Fruit fly (Drosophila melanogaster) whole organism, embryonic: Measurements from ENCODE around the gene CG33124.
A peak's percentile ranks its signal among the peaks of the same experiment; 100 is the strongest.

ENCODE experiments used
- Atf-2 ChIP-seq: fragments of 200-800 bp; sonication (Bioruptor generic); optimal IDR thresholded peaks from 2 replicates; lab custom pipeline; 2016; ENCODE audit warnings: missing biosample characterization, missing genetic modification characterization
- CG10431 ChIP-seq: fragments of 200-800 bp; sonication (Bioruptor generic); optimal IDR thresholded peaks from 3 replicates; lab custom pipeline; 2018; ENCODE audit warnings: missing biosample characterization, mild to moderate bottlenecking, missing genetic modification characterization
- CG10543 ChIP-seq: fragments of 200-800 bp; sonication (Bioruptor generic); optimal IDR thresholded peaks from 3 replicates; lab custom pipeline; 2017; ENCODE audit warnings: missing biosample characterization, mild to moderate bottlenecking, missing genetic modification characterization, moderate library complexity
- CG11398 ChIP-seq: fragments of 200-800 bp; sonication (Bioruptor generic); optimal IDR thresholded peaks from 2 replicates; lab custom pipeline; 2016; ENCODE audit warnings: missing biosample characterization, missing genetic modification characterization
- CG11695 ChIP-seq: fragments of 200-800 bp; sonication (Bioruptor generic); IDR thresholded peaks from 3 replicates; pipeline ENCODE4 v1.3.6; 2022; ENCODE audit warnings: missing biosample characterization, missing genetic modification characterization
- CG13296 ChIP-seq: fragments of 200-800 bp; sonication (Bioruptor generic); optimal IDR thresholded peaks from 3 replicates; lab custom pipeline; 2018; ENCODE audit warnings: missing biosample characterization, mild to moderate bottlenecking, missing genetic modification characterization
- CG14050 ChIP-seq: fragments of 200-800 bp; sonication (Bioruptor generic); IDR thresholded peaks from 3 replicates; pipeline ENCODE4 v1.3.6; 2022; ENCODE audit warnings: missing biosample characterization, missing genetic modification characterization
- CG15011 ChIP-seq: fragments of 200-800 bp; sonication (Bioruptor generic); optimal IDR thresholded peaks from 3 replicates; lab custom pipeline; 2018; ENCODE audit warnings: missing biosample characterization, mild to moderate bottlenecking, missing genetic modification characterization
- CG17186 ChIP-seq: fragments of 200-800 bp; sonication (Bioruptor generic); optimal IDR thresholded peaks from 3 replicates; lab custom pipeline; 2017; ENCODE audit warnings: missing biosample characterization, missing genetic modification reagents, missing genetic modification characterization
- CG17361 ChIP-seq: fragments of 200-800 bp; sonication (Bioruptor generic); IDR thresholded peaks from 3 replicates; pipeline ENCODE4 v1.3.6; 2022; ENCODE audit warnings: missing biosample characterization, missing genetic modification characterization
- CG1792 ChIP-seq: fragments of 200-800 bp; sonication (Bioruptor generic); optimal IDR thresholded peaks from 2 replicates; lab custom pipeline; 2016; ENCODE audit warnings: missing biosample characterization, missing genetic modification characterization
- CG18476 ChIP-seq: fragments of 200-800 bp; sonication (Bioruptor generic); optimal IDR thresholded peaks from 2 replicates; lab custom pipeline; 2016; ENCODE audit warnings: missing biosample characterization, mild to moderate bottlenecking, missing genetic modification characterization
- CG2116 ChIP-seq: fragments of 200-800 bp; sonication (Bioruptor generic); optimal IDR thresholded peaks from 3 replicates; lab custom pipeline; 2018; ENCODE audit warnings: missing biosample characterization, mild to moderate bottlenecking, missing genetic modification characterization
- CG2199 ChIP-seq: fragments of 200-800 bp; sonication (Bioruptor generic); IDR thresholded peaks from 3 replicates; pipeline ENCODE4 v1.3.6; 2022; ENCODE audit warnings: missing biosample characterization, missing genetic modification characterization
- CG3065 ChIP-seq: fragments of 200-800 bp; sonication (Bioruptor generic); optimal IDR thresholded peaks from 2 replicates; lab custom pipeline; 2016; ENCODE audit warnings: missing biosample characterization, missing genetic modification characterization
- CG31388 ChIP-seq: fragments of 200-800 bp; sonication (Bioruptor generic); optimal IDR thresholded peaks from 2 replicates; lab custom pipeline; 2016; ENCODE audit warnings: missing biosample characterization, missing genetic modification characterization
- CG34224 ChIP-seq: fragments of 200-800 bp; sonication (Bioruptor generic); IDR thresholded peaks from 3 replicates; pipeline ENCODE4 v1.3.6; 2022; ENCODE audit warnings: missing biosample characterization, missing genetic modification characterization; ENCODE audit not compliant: partially characterized antibody
- CG4820 ChIP-seq: fragments of 200-800 bp; sonication (Bioruptor generic); optimal IDR thresholded peaks from 3 replicates; lab custom pipeline; 2016; ENCODE audit warnings: missing biosample characterization, missing genetic modification characterization
- CG6791 ChIP-seq: fragments of 200-800 bp; sonication (Bioruptor generic); IDR thresholded peaks from 3 replicates; pipeline ENCODE4 v1.3.6; 2022; ENCODE audit warnings: missing biosample characterization, missing genetic modification characterization; ENCODE audit not compliant: partially characterized antibody
- CG6854 ChIP-seq: fragments of 200-800 bp; sonication (Bioruptor generic); optimal IDR thresholded peaks from 3 replicates; lab custom pipeline; 2017; ENCODE audit warnings: missing biosample characterization, mild to moderate bottlenecking, missing genetic modification characterization
- Dad ChIP-seq: fragments of 200-800 bp; sonication (Bioruptor generic); optimal IDR thresholded peaks from 3 replicates; lab custom pipeline; 2016; ENCODE audit warnings: missing biosample characterization, missing genetic modification characterization
- Dp ChIP-seq: fragments of 200-800 bp; sonication (Bioruptor generic); optimal IDR thresholded peaks from 2 replicates; lab custom pipeline; 2018; ENCODE audit warnings: missing biosample characterization, mild to moderate bottlenecking, missing genetic modification characterization, moderate library complexity
- H2.0 ChIP-seq: fragments of 200-800 bp; sonication (Bioruptor generic); IDR thresholded peaks from 2 replicates; pipeline ENCODE4 v1.3.6; 2022; ENCODE audit warnings: missing biosample characterization, missing genetic modification characterization
- Hey ChIP-seq: fragments of 200-800 bp; sonication (Bioruptor generic); optimal IDR thresholded peaks from 3 replicates; lab custom pipeline; 2018; ENCODE audit warnings: missing biosample characterization, mild to moderate bottlenecking, missing genetic modification characterization
- Hr39 ChIP-seq: fragments of >200 bp; optimal IDR thresholded peaks from 2 replicates; lab custom pipeline; 2017
- Mrtf ChIP-seq: fragments of 200-800 bp; sonication (Bioruptor generic); IDR thresholded peaks from 3 replicates; pipeline ENCODE4 v1.3.6; 2022; ENCODE audit warnings: missing biosample characterization, missing genetic modification characterization
- Myb ChIP-seq: fragments of 200-800 bp; sonication (Bioruptor generic); optimal IDR thresholded peaks from 2 replicates; lab custom pipeline; 2016; ENCODE audit warnings: missing biosample characterization, missing genetic modification characterization
- Nf-YA ChIP-seq: fragments of 200-800 bp; sonication (Bioruptor generic); IDR thresholded peaks from 2 replicates; pipeline ENCODE4 v1.3.6; 2022; ENCODE audit warnings: missing biosample characterization, missing genetic modification characterization
- Stat92E ChIP-seq, 3 experiments: fragments of >200 bp in 2 of 3; fragments of 200-800 bp in 1 of 3; sonication (Bioruptor generic) in 1 of 3; optimal IDR thresholded peaks; 2 replicates each; lab custom pipeline; 2017 to 2019; ENCODE audit warnings: missing biosample characterization in 3 of 3, missing genetic modification characterization in 3 of 3, mild to moderate bottlenecking in 1 of 3, moderate library complexity in 1 of 3
- Trl ChIP-seq, 3 experiments: fragments of >200 bp in 2 of 3; fragments of 200-800 bp in 1 of 3; sonication (Bioruptor generic) in 1 of 3; optimal IDR thresholded peaks; 2 replicates in 1 of 3; 3 replicates in 2 of 3; lab custom pipeline; 2016 to 2017; ENCODE audit warnings: missing biosample characterization in 1 of 3, missing genetic modification characterization in 1 of 3
- Xbp1 ChIP-seq: fragments of 200-800 bp; sonication (Bioruptor generic); optimal IDR thresholded peaks from 3 replicates; lab custom pipeline; 2016; ENCODE audit warnings: missing biosample characterization, mild to moderate bottlenecking, missing genetic modification characterization
- abd-A ChIP-seq: fragments of 200-800 bp; sonication (Bioruptor generic); optimal IDR thresholded peaks from 3 replicates; lab custom pipeline; 2019; ENCODE audit warnings: missing biosample characterization, mild to moderate bottlenecking, missing genetic modification characterization, moderate library complexity
- crc ChIP-seq: fragments of 200-800 bp; sonication (Bioruptor generic); optimal IDR thresholded peaks from 2 replicates; lab custom pipeline; 2016; ENCODE audit warnings: missing biosample characterization, missing genetic modification characterization
- ewg ChIP-seq: fragments of 200-800 bp; sonication (Bioruptor generic); optimal IDR thresholded peaks from 3 replicates; lab custom pipeline; 2017; ENCODE audit warnings: mild to moderate bottlenecking, missing biosample characterization, missing genetic modification reagents, missing genetic modification characterization
- gcm2 ChIP-seq: fragments of 200-800 bp; sonication (Bioruptor generic); optimal IDR thresholded peaks from 2 replicates; lab custom pipeline; 2016; ENCODE audit warnings: missing biosample characterization, missing genetic modification characterization
- h ChIP-seq: fragments of >200 bp; optimal IDR thresholded peaks from 2 replicates; lab custom pipeline; 2017
- inv ChIP-seq: fragments of 200-800 bp; sonication (Bioruptor generic); IDR thresholded peaks from 2 replicates; pipeline ENCODE4 v1.3.6; 2022; ENCODE audit warnings: missing biosample characterization, missing genetic modification characterization; ENCODE audit not compliant: partially characterized antibody
- jing ChIP-seq: fragments of 200-800 bp; sonication (Bioruptor generic); optimal IDR thresholded peaks from 2 replicates; lab custom pipeline; 2018; ENCODE audit warnings: missing biosample characterization, mild to moderate bottlenecking, missing genetic modification characterization
- kay ChIP-seq: fragments of 200-800 bp; sonication (Bioruptor generic); optimal IDR thresholded peaks from 2 replicates; lab custom pipeline; 2016; ENCODE audit warnings: missing biosample characterization, missing genetic modification characterization
- kni ChIP-seq: fragments of 200-800 bp; sonication (Bioruptor generic); optimal IDR thresholded peaks from 3 replicates; lab custom pipeline; 2017; ENCODE audit warnings: mild to moderate bottlenecking, missing biosample characterization, missing genetic modification reagents, missing genetic modification characterization
- maf-S ChIP-seq: fragments of 200-800 bp; sonication (Bioruptor generic); optimal IDR thresholded peaks from 2 replicates; lab custom pipeline; 2016; ENCODE audit warnings: missing biosample characterization, missing genetic modification characterization
- mirr ChIP-seq: fragments of 200-800 bp; sonication (Bioruptor generic); optimal IDR thresholded peaks from 3 replicates; lab custom pipeline; 2018; ENCODE audit warnings: missing biosample characterization, mild to moderate bottlenecking, missing genetic modification characterization
- prd ChIP-seq, 3 experiments: fragments of >200 bp in 2 of 3; fragments of 200-800 bp in 1 of 3; sonication (Bioruptor generic) in 1 of 3; optimal IDR thresholded peaks in 2 of 3; IDR thresholded peaks in 1 of 3; 2 replicates in 2 of 3; 3 replicates in 1 of 3; pipeline versions ENCODE4 v1.3.6 to Lab custom; 2017 to 2022; ENCODE audit warnings: missing biosample characterization in 1 of 3, missing genetic modification characterization in 1 of 3
- ranshi ChIP-seq: fragments of 200-800 bp; sonication (Bioruptor generic); IDR thresholded peaks from 2 replicates; pipeline ENCODE4 v1.3.6; 2022; ENCODE audit warnings: missing biosample characterization, missing genetic modification characterization
- rib ChIP-seq: fragments of 200-800 bp; sonication (Bioruptor generic); IDR thresholded peaks from 2 replicates; pipeline ENCODE4 v1.3.6; 2022; ENCODE audit warnings: missing biosample characterization, missing genetic modification characterization
- ro ChIP-seq: fragments of 200-800 bp; sonication (Bioruptor generic); IDR thresholded peaks from 2 replicates; pipeline ENCODE4 v1.3.6; 2022; ENCODE audit warnings: missing biosample characterization, missing genetic modification characterization
- run ChIP-seq: fragments of 200-800 bp; sonication (Bioruptor generic); optimal IDR thresholded peaks from 3 replicates; lab custom pipeline; 2018; ENCODE audit warnings: missing biosample characterization, mild to moderate bottlenecking, missing genetic modification characterization
- tx ChIP-seq: fragments of 200-800 bp; sonication (Bioruptor generic); optimal IDR thresholded peaks from 2 replicates; lab custom pipeline; 2016; ENCODE audit warnings: missing biosample characterization, missing genetic modification characterization
- unc-4 ChIP-seq: fragments of 200-800 bp; sonication (Bioruptor generic); IDR thresholded peaks from 2 replicates; pipeline ENCODE4 v1.3.6; 2022; ENCODE audit warnings: missing biosample characterization, missing genetic modification characterization; ENCODE audit not compliant: partially characterized antibody

Gene CG33124

dm6 chr2L:2198613-2199432 is 10.1 kb downstream of the CG33124 start (continued):
- no peak for TF ChIP-seq CG6791 (GFP tag; lab: Robert Waterston, UW)
- no peak for TF ChIP-seq H2.0 (GFP tag; lab: Robert Waterston, UW)
- TF ChIP-seq Nf-YA (GFP tag; lab: Robert Waterston, UW): no peak
- peak; percentile 36 for TF ChIP-seq CG17186 (GFP tag; lab: Kevin White, UChicago)
- no peak for TF ChIP-seq Stat92E (GFP tag; optimal IDR thresholded peaks at IDR 0.05; lab: Kevin White, UChicago)
- TF ChIP-seq gcm2: peak; percentile 75
- peak; percentile 90 for TF ChIP-seq CG1792
- no peak for TF ChIP-seq CG11695
- no peak for TF ChIP-seq h
- peak; percentile 82 for TF ChIP-seq maf-S (GFP tag; lab: Kevin White, UChicago)
- peak; percentile 84 for TF ChIP-seq mirr (GFP tag; lab: Kevin White, UChicago)
- peak; percentile 76 for TF ChIP-seq CG15011 (GFP tag; lab: Kevin White, UChicago)
- no peak for TF ChIP-seq Trl (optimal IDR thresholded peaks at IDR 0.05; lab: Kevin White, UChicago)
- TF ChIP-seq Trl (GFP tag; optimal IDR thresholded peaks at IDR 0.05; lab: Kevin White, UChicago): peak; percentile 90
- no peak for TF ChIP-seq CG34224 (GFP tag; lab: Robert Waterston, UW)
- peak; percentile 84 for TF ChIP-seq jing
- peak; percentile 53 for TF ChIP-seq CG2116 (GFP tag; lab: Kevin White, UChicago)
- TF ChIP-seq inv: no peak
- no peak for TF ChIP-seq ranshi
- TF ChIP-seq CG13296: peak; percentile 62
- peak; percentile 80 for TF ChIP-seq tx (GFP tag; lab: Kevin White, UChicago)
- TF ChIP-seq ro: no peak
- no peak for TF ChIP-seq unc-4 (GFP tag; lab: Robert Waterston, UW)
- peak; percentile 56 for TF ChIP-seq CG31388 (GFP tag; lab: Kevin White, UChicago)
- TF ChIP-seq ewg: peak; percentile 81
- TF ChIP-seq Dad (GFP tag; lab: Kevin White, UChicago): peak; percentile 90
- TF ChIP-seq Mrtf: no peak
- TF ChIP-seq CG10431 (GFP tag; lab: Kevin White, UChicago): peak; percentile 12
- TF ChIP-seq kay (GFP tag; lab: Kevin White, UChicago): peak; percentile 83
- TF ChIP-seq CG6854 (GFP tag; lab: Kevin White, UChicago): peak; percentile 83
- peak; percentile 94 for TF ChIP-seq CG10543 (GFP tag; lab: Kevin White, UChicago)
- no peak for TF ChIP-seq rib (GFP tag; lab: Robert Waterston, UW)
- TF ChIP-seq crc (GFP tag; lab: Kevin White, UChicago): peak; percentile 77
- TF ChIP-seq Dp (GFP tag; lab: Kevin White, UChicago): no peak
- peak; percentile 90 for TF ChIP-seq CG4820 (GFP tag; lab: Kevin White, UChicago)
- peak; percentile 84 for TF ChIP-seq kni (GFP tag; lab: Kevin White, UChicago)
- TF ChIP-seq run (tag; lab: Kevin White, UChicago): peak; percentile 72
- no peak for TF ChIP-seq prd (optimal IDR thresholded peaks at IDR 0.05; lab: Kevin White, UChicago)
- no peak for TF ChIP-seq prd (GFP tag; IDR thresholded peaks at IDR 0.05; lab: Robert Waterston, UW)
- peak; percentile 60 for TF ChIP-seq Myb (GFP tag; lab: Kevin White, UChicago)
- no peak for TF ChIP-seq CG3065
- TF ChIP-seq CG14050 (GFP tag; lab: Robert Waterston, UW): no peak
- peak; percentile 84 for TF ChIP-seq abd-A (tag; lab: Kevin White, UChicago)
- TF ChIP-seq Hr39 (lab: Kevin White, UChicago): no peak
- TF ChIP-seq Xbp1 (GFP tag; lab: Kevin White, UChicago): peak; percentile 87
- peak; percentile 93 for TF ChIP-seq Hey
- no peak for TF ChIP-seq CG2199 (GFP tag; lab: Robert Waterston, UW)
- TF ChIP-seq CG18476: peak; percentile 83
- TF ChIP-seq CG11398 (GFP tag; lab: Kevin White, UChicago): peak; percentile 83
- peak; percentile 86 for TF ChIP-seq Atf-2
- TF ChIP-seq CG17361: no peak
